Worm (Caenorhabditis elegans): ENCODE results near the gene kcnl-4.

kcnl-4 gene

ce11 chrV:14506713-14507675 is 23.9 kb upstream of the kcnl-4 start:
- no peak for TF ChIP-seq unc-62 (GFP tag; optimal IDR thresholded peaks at IDR 0.05)

- TF ChIP-seq unc-62 (GFP tag; optimal IDR thresholded peaks at IDR 0.05) = no peak
Observed at ce11 chrV:14508005-14508521, 22.9 kb upstream of the kcnl-4 start, which contains the start of gene R02D5.1. Gene R02D5.1 (plus strand): TSS chrV:14508249.

- no peak for TF ChIP-seq unc-62 (GFP tag; optimal IDR thresholded peaks at IDR 0.05)
Observed at ce11 chrV:14508556-14508955, 22.4 kb upstream of the kcnl-4 start.

ce11 chrV:14510746-14511145 is 20.2 kb upstream of the kcnl-4 start, which contains the start of gene R02D5.9:
Gene R02D5.9 (minus strand): TSS chrV:14511123.
- TF ChIP-seq unc-62 (GFP tag; optimal IDR thresholded peaks at IDR 0.05) = no peak

- TF ChIP-seq unc-62 (GFP tag; optimal IDR thresholded peaks at IDR 0.05) = no peak
Observed at ce11 chrV:14518010-14518409, 12.9 kb upstream of the kcnl-4 start, which contains the start of gene R02D5.6. Gene R02D5.6 (minus strand): TSS chrV:14518110.

ce11 chrV:14519268-14519667 is 11.6 kb upstream of the kcnl-4 start, which contains the start of gene R02D5.8:
Gene R02D5.8 (minus strand): TSS chrV:14519368.
- no peak for TF ChIP-seq unc-62 (GFP tag; optimal IDR thresholded peaks at IDR 0.05)

ce11 chrV:14521000-14521399 is 9.9 kb upstream of the kcnl-4 start, which contains the start of gene C53A5.17:
Gene C53A5.17 (minus strand): TSS chrV:14521100.
- TF ChIP-seq unc-62 (GFP tag; optimal IDR thresholded peaks at IDR 0.05) = no peak

ce11 chrV:14522514-14522913 is 8.4 kb upstream of the kcnl-4 start, which contains the start of gene C53A5.16:
Gene C53A5.16 (minus strand): TSS chrV:14522614.
- TF ChIP-seq unc-62 (GFP tag; optimal IDR thresholded peaks at IDR 0.05) = no peak

ce11 chrV:14523105-14523504 is 7.8 kb upstream of the kcnl-4 start, which contains the start of gene C53A5.2:
Gene C53A5.2 (minus strand): TSS chrV:14523205.
- TF ChIP-seq unc-62 (GFP tag; optimal IDR thresholded peaks at IDR 0.05) = no peak

ce11 chrV:14523788-14524582 is 6.9 kb upstream of the kcnl-4 start, which contains the start of gene ril-1:
Gene ril-1 (minus strand): TSS chrV:14524129.
- no peak for TF ChIP-seq unc-62 (GFP tag; optimal IDR thresholded peaks at IDR 0.05)

ce11 chrV:14525089-14525488 is 5.8 kb upstream of the kcnl-4 start, which contains the start of gene hda-1:
Gene hda-1 (plus strand): TSS chrV:14525389.
- no peak for TF ChIP-seq unc-62 (GFP tag; optimal IDR thresholded peaks at IDR 0.05)

ce11 chrV:14527210-14527609 is 3.7 kb upstream of the kcnl-4 start:
- TF ChIP-seq unc-62 (GFP tag; optimal IDR thresholded peaks at IDR 0.05) = no peak

- TF ChIP-seq unc-62 (GFP tag; optimal IDR thresholded peaks at IDR 0.05) = no peak
Observed at ce11 chrV:14532374-14532773, 1.5 kb downstream of the kcnl-4 start.

- no peak for TF ChIP-seq unc-62 (GFP tag; optimal IDR thresholded peaks at IDR 0.05)
Observed at ce11 chrV:14536274-14536673, 5.4 kb downstream of the kcnl-4 start, which contains the start of gene tag-191. Gene tag-191 (minus strand): TSS chrV:14536374.

ce11 chrV:14539355-14539754 is 8.4 kb downstream of the kcnl-4 start:
- TF ChIP-seq unc-62 (GFP tag; optimal IDR thresholded peaks at IDR 0.05) = no peak

ce11 chrV:14540932-14541331 is 10.0 kb downstream of the kcnl-4 start:
- no peak for TF ChIP-seq unc-62 (GFP tag; optimal IDR thresholded peaks at IDR 0.05)

Data from whole organism, dauer.